Worm (Caenorhabditis elegans) whole organism, L3 larva: ENCODE measurements around the gene tank-1.

Experiments
- ZK546.5 ChIP-seq: sonication (generic microtip); optimal IDR thresholded peaks from 2 replicates; lab custom pipeline; 2017; ENCODE audit warnings: missing biosample characterization, missing genetic modification characterization
- aly-2 ChIP-seq: fragments of 150-350 bp; optimal IDR thresholded peaks from 2 replicates; lab custom pipeline; 2014; ENCODE audit warnings: missing biosample characterization, missing genetic modification characterization
- ceh-9 ChIP-seq: sonication (generic microtip); optimal IDR thresholded peaks from 2 replicates; lab custom pipeline; 2018; ENCODE audit warnings: missing biosample characterization, missing genetic modification characterization
- elt-2 ChIP-seq: sonication (generic microtip); optimal IDR thresholded peaks from 2 replicates; lab custom pipeline; 2016; ENCODE audit warnings: missing genetic modification reagents, mild to moderate bottlenecking, missing genetic modification characterization, missing compliant biosample characterization
- nhr-23 ChIP-seq: fragments of 150-350 bp; optimal IDR thresholded peaks from 2 replicates; lab custom pipeline; 2014; ENCODE audit warnings: missing biosample characterization, missing genetic modification reagents, missing genetic modification characterization
- nhr-237 ChIP-seq: fragments of 150-350 bp; optimal IDR thresholded peaks from 2 replicates; lab custom pipeline; 2014; ENCODE audit warnings: missing biosample characterization, missing genetic modification characterization
- nhr-25 ChIP-seq: sonication (generic microtip); optimal IDR thresholded peaks from 2 replicates; lab custom pipeline; 2017; ENCODE audit warnings: missing biosample characterization, missing genetic modification characterization
- nhr-43 ChIP-seq: sonication (generic microtip); optimal IDR thresholded peaks from 2 replicates; lab custom pipeline; 2016; ENCODE audit warnings: mild to moderate bottlenecking, missing genetic modification characterization, missing compliant biosample characterization; ENCODE audit not compliant: poor library complexity, severe bottlenecking
- nhr-76 ChIP-seq: fragments of 150-350 bp; sonication (generic microtip); optimal IDR thresholded peaks from 5 replicates; lab custom pipeline; 2014; ENCODE audit warnings: missing biosample characterization, missing genetic modification characterization
- pha-4 ChIP-seq: fragments of 150-350 bp; optimal IDR thresholded peaks from 2 replicates; lab custom pipeline; 2014; ENCODE audit warnings: missing biosample characterization, missing genetic modification reagents, missing genetic modification characterization
- tbx-2 ChIP-seq: sonication (generic microtip); optimal IDR thresholded peaks from 2 replicates; lab custom pipeline; 2016; ENCODE audit warnings: mild to moderate bottlenecking, missing genetic modification characterization, missing compliant biosample characterization
- unc-39 ChIP-seq: sonication (generic microtip); optimal IDR thresholded peaks from 4 replicates; lab custom pipeline; 2017; ENCODE audit warnings: missing biosample characterization, missing genetic modification characterization
- ztf-11 ChIP-seq: fragments of 150-350 bp; optimal IDR thresholded peaks from 2 replicates; lab custom pipeline; 2014; ENCODE audit warnings: missing biosample characterization, missing genetic modification characterization

DNA sequence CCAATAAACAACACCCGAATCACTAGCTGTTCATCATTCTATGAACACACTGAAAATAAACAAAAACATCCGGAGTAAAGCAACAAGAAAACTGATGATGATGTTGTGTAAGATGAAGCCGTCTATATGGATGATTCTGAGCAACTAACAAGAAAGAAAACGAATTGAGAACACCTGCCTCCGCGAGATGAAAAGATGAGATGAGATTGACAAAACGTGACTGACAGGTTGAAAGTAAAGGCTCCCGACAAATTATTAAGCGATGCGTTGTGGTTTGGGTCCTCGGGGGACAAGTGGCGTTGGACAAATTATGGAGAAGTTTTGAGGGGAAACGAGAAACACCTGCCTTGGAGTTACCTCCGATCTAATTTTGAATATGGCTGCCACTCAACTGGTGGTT, 40.6 kb upstream of the tank-1 start:
- no peak for TF ChIP-seq tbx-2 (tag; lab: Kevin White, UChicago)
- TF ChIP-seq nhr-23 (tag; lab: Kevin White, UChicago) = no peak
- TF ChIP-seq ceh-9 (tag; lab: Kevin White, UChicago) = no peak
- TF ChIP-seq elt-2 (tag; lab: Kevin White, UChicago) = no peak
- no peak for TF ChIP-seq pha-4 (tag; lab: Kevin White, UChicago)
- no peak for TF ChIP-seq nhr-76
- TF ChIP-seq ztf-11 (tag; lab: Kevin White, UChicago) = no peak
- no peak for TF ChIP-seq aly-2
- TF ChIP-seq nhr-237 = no peak
- TF ChIP-seq nhr-25 (tag; lab: Kevin White, UChicago) = no peak
- TF ChIP-seq unc-39 (tag; lab: Kevin White, UChicago) = no peak
- TF ChIP-seq nhr-43 (tag; lab: Kevin White, UChicago) = no peak
- TF ChIP-seq ZK546.5 (tag; lab: Kevin White, UChicago) = no peak
